Fruit fly (Drosophila melanogaster) whole organism, embryonic: ENCODE measurements around the gene CG16824.

Experiments used
- Aef1 ChIP-seq: fragments of 200-800 bp; sonication (Bioruptor generic); IDR thresholded peaks from 3 replicates; pipeline ENCODE4 v1.3.6; 2022; ENCODE audit warnings: missing biosample characterization, missing genetic modification characterization
- Asciz ChIP-seq: fragments of 200-800 bp; sonication (Bioruptor generic); optimal IDR thresholded peaks from 2 replicates; lab custom pipeline; 2017; ENCODE audit warnings: missing biosample characterization, mild to moderate bottlenecking, missing genetic modification characterization, missing genetic modification reagents
- Atf3 ChIP-seq: fragments of 200-800 bp; sonication (Bioruptor generic); optimal IDR thresholded peaks from 3 replicates; lab custom pipeline; 2016; ENCODE audit warnings: missing biosample characterization, missing genetic modification characterization
- B-H2 ChIP-seq: fragments of 200-800 bp; sonication (Bioruptor generic); optimal IDR thresholded peaks from 2 replicates; lab custom pipeline; 2018; ENCODE audit warnings: missing biosample characterization, mild to moderate bottlenecking, missing genetic modification characterization
- CG10366 ChIP-seq: fragments of 200-800 bp; sonication (Bioruptor generic); IDR thresholded peaks from 2 replicates; pipeline ENCODE4 v1.3.6; 2022; ENCODE audit warnings: missing biosample characterization, missing genetic modification characterization
- CG10462 ChIP-seq: fragments of 200-800 bp; sonication (Bioruptor generic); optimal IDR thresholded peaks from 2 replicates; lab custom pipeline; 2016; ENCODE audit warnings: missing biosample characterization, missing genetic modification characterization
- CG10565 ChIP-seq: fragments of 200-800 bp; sonication (Bioruptor generic); optimal IDR thresholded peaks from 3 replicates; lab custom pipeline; 2016; ENCODE audit warnings: missing biosample characterization, mild to moderate bottlenecking, missing genetic modification characterization
- CG11398 ChIP-seq: fragments of 200-800 bp; sonication (Bioruptor generic); optimal IDR thresholded peaks from 2 replicates; lab custom pipeline; 2016; ENCODE audit warnings: missing biosample characterization, missing genetic modification characterization
- CG17361 ChIP-seq: fragments of 200-800 bp; sonication (Bioruptor generic); IDR thresholded peaks from 3 replicates; pipeline ENCODE4 v1.3.6; 2022; ENCODE audit warnings: missing biosample characterization, missing genetic modification characterization
- CG17829 ChIP-seq: fragments of 200-800 bp; optimal IDR thresholded peaks from 2 replicates; lab custom pipeline; 2019; ENCODE audit warnings: missing biosample characterization, mild to moderate bottlenecking, missing genetic modification characterization, moderate library complexity
- CG1832 ChIP-seq: fragments of 200-800 bp; sonication (Bioruptor generic); optimal IDR thresholded peaks from 2 replicates; lab custom pipeline; 2017; ENCODE audit warnings: missing biosample characterization, mild to moderate bottlenecking, missing genetic modification characterization, inconsistent platforms
- CG18476 ChIP-seq: fragments of 200-800 bp; sonication (Bioruptor generic); optimal IDR thresholded peaks from 2 replicates; lab custom pipeline; 2016; ENCODE audit warnings: missing biosample characterization, mild to moderate bottlenecking, missing genetic modification characterization
- CG2202 ChIP-seq: fragments of 200-800 bp; sonication (Bioruptor generic); optimal IDR thresholded peaks from 2 replicates; lab custom pipeline; 2018; ENCODE audit warnings: missing biosample characterization, mild to moderate bottlenecking, missing genetic modification characterization
- CG30431 ChIP-seq: fragments of 200-800 bp; sonication (Bioruptor generic); optimal IDR thresholded peaks from 2 replicates; lab custom pipeline; 2017; ENCODE audit warnings: missing biosample characterization, missing genetic modification characterization
- CG4360 ChIP-seq: fragments of 200-800 bp; sonication (Bioruptor generic); IDR thresholded peaks from 2 replicates; pipeline ENCODE4 v1.3.6; 2022; ENCODE audit warnings: missing biosample characterization, missing genetic modification characterization
- CG7745 ChIP-seq: fragments of 200-800 bp; sonication (Bioruptor generic); optimal IDR thresholded peaks from 2 replicates; lab custom pipeline; 2018; ENCODE audit warnings: missing biosample characterization, mild to moderate bottlenecking, missing genetic modification characterization, moderate library complexity
- CG7928 ChIP-seq: fragments of 200-800 bp; sonication (Bioruptor generic); optimal IDR thresholded peaks from 2 replicates; lab custom pipeline; 2017; ENCODE audit warnings: missing biosample characterization, mild to moderate bottlenecking, missing genetic modification characterization
- CG9215 ChIP-seq: fragments of 200-800 bp; sonication (Bioruptor generic); IDR thresholded peaks from 2 replicates; pipeline ENCODE4 v1.3.6; 2022; ENCODE audit warnings: missing biosample characterization, missing genetic modification characterization
- CG9727 ChIP-seq: fragments of 200-800 bp; sonication (Bioruptor generic); optimal IDR thresholded peaks from 3 replicates; lab custom pipeline; 2017; ENCODE audit warnings: missing biosample characterization, mild to moderate bottlenecking, missing genetic modification characterization
- D ChIP-seq, 2 experiments: fragments of 200-800 bp in 1 of 2; fragments of >200 bp in 1 of 2; sonication (Bioruptor generic) in 1 of 2; optimal IDR thresholded peaks; 2 replicates in 1 of 2; 3 replicates in 1 of 2; lab custom pipeline; 2017; ENCODE audit warnings: mild to moderate bottlenecking in 1 of 2, missing biosample characterization in 1 of 2, missing genetic modification characterization in 1 of 2, missing genetic modification reagents in 1 of 2
- Ets97D ChIP-seq: fragments of 200-800 bp; sonication (Bioruptor generic); optimal IDR thresholded peaks from 3 replicates; lab custom pipeline; 2016; ENCODE audit warnings: missing biosample characterization, missing genetic modification characterization
- HHEX ChIP-seq: fragments of 200-800 bp; sonication (Bioruptor generic); optimal IDR thresholded peaks from 3 replicates; lab custom pipeline; 2017; ENCODE audit warnings: missing biosample characterization, mild to moderate bottlenecking, missing genetic modification characterization, missing genetic modification reagents
- Hey ChIP-seq: fragments of 200-800 bp; sonication (Bioruptor generic); optimal IDR thresholded peaks from 3 replicates; lab custom pipeline; 2018; ENCODE audit warnings: missing biosample characterization, mild to moderate bottlenecking, missing genetic modification characterization
- Mad ChIP-seq: fragments of 200-800 bp; sonication (Bioruptor generic); optimal IDR thresholded peaks from 2 replicates; lab custom pipeline; 2016; ENCODE audit warnings: missing biosample characterization, missing genetic modification characterization
- Mes4 ChIP-seq: fragments of 200-800 bp; sonication (Bioruptor generic); optimal IDR thresholded peaks from 2 replicates; lab custom pipeline; 2016; ENCODE audit warnings: missing biosample characterization, missing genetic modification characterization
- NC2α ChIP-seq: fragments of 200-800 bp; sonication (Bioruptor generic); optimal IDR thresholded peaks from 2 replicates; lab custom pipeline; 2016; ENCODE audit warnings: missing biosample characterization, missing genetic modification characterization
- Six4 ChIP-seq: fragments of 200-800 bp; sonication (Bioruptor generic); optimal IDR thresholded peaks from 2 replicates; lab custom pipeline; 2016; ENCODE audit warnings: missing biosample characterization, missing genetic modification characterization
- ac ChIP-seq: fragments of 200-800 bp; sonication (Bioruptor generic); optimal IDR thresholded peaks from 3 replicates; lab custom pipeline; 2017; ENCODE audit warnings: missing biosample characterization, mild to moderate bottlenecking, missing genetic modification characterization
- br ChIP-seq: fragments of >200 bp; optimal IDR thresholded peaks from 2 replicates; lab custom pipeline; 2017
- bsh ChIP-seq, 2 experiments: fragments of 200-800 bp; sonication (Bioruptor generic); optimal IDR thresholded peaks; 2 replicates each; lab custom pipeline; 2017 to 2018; ENCODE audit warnings: mild to moderate bottlenecking in 2 of 2, missing biosample characterization in 2 of 2, missing genetic modification characterization in 2 of 2, moderate library complexity in 1 of 2
- cg ChIP-seq: fragments of 200-800 bp; sonication (Bioruptor generic); optimal IDR thresholded peaks from 3 replicates; lab custom pipeline; 2019; ENCODE audit warnings: missing biosample characterization, mild to moderate bottlenecking, missing genetic modification characterization, moderate library complexity
- chm ChIP-seq: fragments of 200-800 bp; sonication (Bioruptor generic); IDR thresholded peaks from 2 replicates; pipeline ENCODE4 v1.3.6; 2022; ENCODE audit warnings: missing biosample characterization, missing genetic modification characterization
- danr ChIP-seq: fragments of 200-800 bp; sonication (Bioruptor generic); IDR thresholded peaks from 2 replicates; pipeline ENCODE4 v1.3.6; 2022; ENCODE audit warnings: missing biosample characterization, missing genetic modification characterization
- fu2 ChIP-seq: fragments of 200-800 bp; sonication (Bioruptor generic); optimal IDR thresholded peaks from 2 replicates; lab custom pipeline; 2016; ENCODE audit warnings: missing biosample characterization, missing genetic modification characterization
- grn ChIP-seq: fragments of 200-800 bp; sonication (Bioruptor generic); optimal IDR thresholded peaks from 3 replicates; lab custom pipeline; 2017; ENCODE audit warnings: missing biosample characterization, missing genetic modification characterization
- ham ChIP-seq: fragments of 200-800 bp; sonication (Bioruptor generic); IDR thresholded peaks from 2 replicates; pipeline ENCODE4 v1.3.6; 2022; ENCODE audit warnings: missing biosample characterization, missing genetic modification characterization
- hkb ChIP-seq, 2 experiments: fragments of 200-800 bp in 1 of 2; fragments of >200 bp in 1 of 2; sonication (Bioruptor generic) in 1 of 2; IDR thresholded peaks in 1 of 2; optimal IDR thresholded peaks in 1 of 2; 2 replicates each; pipeline versions ENCODE4 v1.3.6 to Lab custom; 2017 to 2022; ENCODE audit warnings: missing biosample characterization in 1 of 2, missing genetic modification characterization in 1 of 2
- klu ChIP-seq: fragments of 200-800 bp; sonication (Bioruptor generic); IDR thresholded peaks from 2 replicates; pipeline ENCODE4 v1.3.6; 2022; ENCODE audit warnings: missing biosample characterization, missing genetic modification characterization
- lab ChIP-seq: fragments of 200-800 bp; sonication (Bioruptor generic); optimal IDR thresholded peaks from 3 replicates; lab custom pipeline; 2017; ENCODE audit warnings: missing biosample characterization, missing genetic modification characterization, mild to moderate bottlenecking, moderate library complexity, missing genetic modification reagents
- nerfin-2 ChIP-seq: fragments of 200-800 bp; sonication (Bioruptor generic); IDR thresholded peaks from 2 replicates; pipeline ENCODE4 v1.3.6; 2022; ENCODE audit warnings: missing biosample characterization, missing genetic modification characterization; ENCODE audit not compliant: partially characterized antibody
- oc ChIP-seq: fragments of 200-800 bp; sonication (Bioruptor generic); optimal IDR thresholded peaks from 2 replicates; lab custom pipeline; 2018; ENCODE audit warnings: missing biosample characterization, mild to moderate bottlenecking, missing genetic modification characterization, moderate library complexity
- pho ChIP-seq: fragments of 200-800 bp; sonication (Bioruptor generic); optimal IDR thresholded peaks from 2 replicates; lab custom pipeline; 2016; ENCODE audit warnings: missing biosample characterization, missing genetic modification characterization
- repo ChIP-seq: fragments of 200-800 bp; sonication (Bioruptor generic); optimal IDR thresholded peaks from 2 replicates; lab custom pipeline; 2016; ENCODE audit warnings: missing biosample characterization, missing genetic modification characterization
- sc ChIP-seq, 3 experiments: fragments of >200 bp in 2 of 3; fragments of 200-800 bp in 1 of 3; sonication (Bioruptor generic) in 1 of 3; optimal IDR thresholded peaks; 2 replicates in 2 of 3; 3 replicates in 1 of 3; lab custom pipeline; 2017; ENCODE audit warnings: mild to moderate bottlenecking in 1 of 3, missing biosample characterization in 1 of 3, missing genetic modification characterization in 1 of 3, missing genetic modification reagents in 1 of 3
- sob ChIP-seq: fragments of 200-800 bp; sonication (Bioruptor generic); IDR thresholded peaks from 2 replicates; pipeline ENCODE4 v1.3.6; 2022; ENCODE audit warnings: missing biosample characterization, missing genetic modification characterization
- tin ChIP-seq: fragments of 200-800 bp; sonication (Bioruptor generic); optimal IDR thresholded peaks from 3 replicates; lab custom pipeline; 2016; ENCODE audit warnings: missing biosample characterization, missing genetic modification characterization
- unc-4 ChIP-seq: fragments of 200-800 bp; sonication (Bioruptor generic); IDR thresholded peaks from 2 replicates; pipeline ENCODE4 v1.3.6; 2022; ENCODE audit warnings: missing biosample characterization, missing genetic modification characterization; ENCODE audit not compliant: partially characterized antibody
- wor ChIP-seq: fragments of 200-800 bp; sonication (Bioruptor generic); IDR thresholded peaks from 2 replicates; pipeline ENCODE4 v1.3.6; 2022; ENCODE audit warnings: missing biosample characterization, missing genetic modification characterization

Gene CG16824

dm6 chr2L:13290276-13291065 is 2.3 kb upstream of the CG16824 start (continued):
- TF ChIP-seq CG7745 (tag; lab: Kevin White, UChicago) (no peak), CG18476 (GFP tag; lab: Kevin White, UChicago) (no peak), Atf3 (GFP tag; lab: Kevin White, UChicago) (peak; percentile 50), unc-4 (GFP tag; lab: Robert Waterston, UW) (peak; percentile 55; the same call in 1 of the 2 replicates), B-H2 (GFP tag; lab: Kevin White, UChicago) (peak; percentile 84), nerfin-2 (no peak), CG2202 (peak; percentile 70), Hey (tag; lab: Kevin White, UChicago) (peak; percentile 87), Mes4 (peak; percentile 50), HHEX (GFP tag; lab: Kevin White, UChicago) (peak; percentile 88), Asciz (peak; percentile 94), CG9727 (GFP tag; lab: Kevin White, UChicago) (peak; percentile 69), klu (GFP tag; lab: Robert Waterston, UW) (no peak), sob (peak; percentile 36), CG10462 (peak; percentile 15), CG7928 (peak; percentile 71), CG10565 (GFP tag; lab: Kevin White, UChicago) (no peak), CG30431 (peak; percentile 6), CG17361 (GFP tag; lab: Robert Waterston, UW) (0 out of 3 replicates have a peak, but pooled peaks have one; percentile 21), fu2 (GFP tag; lab: Kevin White, UChicago) (no peak), D (optimal IDR thresholded peaks at IDR 0.05; lab: Kevin White, UChicago) (no peak), D (GFP tag; optimal IDR thresholded peaks at IDR 0.05; lab: Kevin White, UChicago) (peak; percentile 51), CG17829 (tag; lab: Kevin White, UChicago) (peak; percentile 15), Ets97D (GFP tag; lab: Kevin White, UChicago) (no peak), NC2α (GFP tag; lab: Kevin White, UChicago) (peak; percentile 65), repo (peak; percentile 34), Aef1 (no peak), oc (peak; percentile 80), bsh (GFP tag; optimal IDR thresholded peaks at IDR 0.05; lab: Kevin White, UChicago) (peak in 1 of 2 experiments; percentile 82), pho (peak; percentile 24), tin (GFP tag; lab: Kevin White, UChicago) (no peak), ac (GFP tag; lab: Kevin White, UChicago) (peak; percentile 55), CG11398 (GFP tag; lab: Kevin White, UChicago) (peak; percentile 64), Six4 (no peak), cg (GFP tag; lab: Kevin White, UChicago) (no peak), CG4360 (peak; percentile 85), CG1832 (GFP tag; lab: Kevin White, UChicago) (no peak), danr (GFP tag; lab: Robert Waterston, UW) (peak; percentile 27; the same call in 1 of the 2 replicates), Mad (GFP tag; lab: Kevin White, UChicago) (peak; percentile 42), sc (optimal IDR thresholded peaks at IDR 0.05; lab: Kevin White, UChicago) (no peak), sc (GFP tag; optimal IDR thresholded peaks at IDR 0.05; lab: Kevin White, UChicago) (peak; percentile 54), lab (GFP tag; lab: Kevin White, UChicago) (peak; percentile 92), CG10366 (peak; percentile 55), chm (GFP tag; lab: Robert Waterston, UW) (no peak; the same call in 1 of the 2 replicates), grn (GFP tag; lab: Kevin White, UChicago) (peak; percentile 60), hkb (optimal IDR thresholded peaks at IDR 0.05; lab: Kevin White, UChicago) (no peak), hkb (GFP tag; IDR thresholded peaks at IDR 0.05; lab: Robert Waterston, UW) (peak; percentile 68), br (lab: Kevin White, UChicago) (no peak), wor (no peak), CG9215 (GFP tag; lab: Robert Waterston, UW) (no peak), ham (GFP tag; lab: Robert Waterston, UW) (no peak)
